Worm (Caenorhabditis elegans) whole organism, L4 larva: ENCODE data around the gene unc-104.

Experiments used
- F37D6.2 ChIP-seq: sonication (generic microtip); optimal IDR thresholded peaks from 2 replicates; lab custom pipeline; 2016; ENCODE audit warnings: mild to moderate bottlenecking, missing genetic modification characterization, missing compliant biosample characterization
- F44E2.7 ChIP-seq: fragments of 200-800 bp; sonication (Bioruptor generic); IDR thresholded peaks from 2 replicates; pipeline ENCODE4 v2.1.2; 2022; ENCODE audit warnings: missing genetic modification characterization, missing compliant biosample characterization
- F49E8.2 ChIP-seq: sonication (generic microtip); optimal IDR thresholded peaks from 2 replicates; lab custom pipeline; 2016; ENCODE audit warnings: missing compliant biosample characterization, mild to moderate bottlenecking, missing genetic modification characterization, borderline replicate concordance
- R02D3.7 ChIP-seq: fragments of 150-350 bp; sonication (generic microtip); optimal IDR thresholded peaks from 3 replicates; lab custom pipeline; 2014; ENCODE audit warnings: missing biosample characterization, missing genetic modification characterization
- T20F7.1 ChIP-seq: fragments of 200-800 bp; sonication (Bioruptor generic); optimal IDR thresholded peaks from 2 replicates; lab custom pipeline; 2018; ENCODE audit warnings: mild to moderate bottlenecking, missing genetic modification characterization, missing compliant biosample characterization
- Y105C5A.15 ChIP-seq: fragments of 200-800 bp; sonication (Bioruptor generic); IDR thresholded peaks from 2 replicates; pipeline ENCODE4 v1.3.6; 2022; ENCODE audit warnings: missing genetic modification characterization, missing compliant biosample characterization
- Y48G9A.11 ChIP-seq: fragments of 200-800 bp; sonication (Bioruptor generic); IDR thresholded peaks from 2 replicates; pipeline ENCODE4 v1.3.6; 2022; ENCODE audit warnings: missing genetic modification reagents, missing genetic modification characterization, missing compliant biosample characterization
- ZK546.5 ChIP-seq, 2 experiments: sonication (generic microtip); optimal IDR thresholded peaks; 2 replicates each; lab custom pipeline; 2017; ENCODE audit warnings: missing biosample characterization in 2 of 2, missing genetic modification characterization in 2 of 2
- aha-1 ChIP-seq: fragments of 150-350 bp; peaks from one replicate; lab custom pipeline; 2014; ENCODE audit warnings: missing biosample characterization, missing genetic modification characterization
- aly-2 ChIP-seq: sonication (generic microtip); optimal IDR thresholded peaks from 2 replicates; lab custom pipeline; 2018; ENCODE audit warnings: missing biosample characterization, missing genetic modification characterization
- ceh-20 ChIP-seq: fragments of 200-800 bp; sonication (Bioruptor generic); IDR thresholded peaks from 2 replicates; pipeline ENCODE4 v1.3.6; 2022; ENCODE audit warnings: missing genetic modification reagents, missing genetic modification characterization, missing compliant biosample characterization
- ceh-32 ChIP-seq: sonication (generic microtip); optimal IDR thresholded peaks from 2 replicates; lab custom pipeline; 2016; ENCODE audit warnings: mild to moderate bottlenecking, missing genetic modification characterization, missing compliant biosample characterization; ENCODE audit not compliant: poor library complexity
- ces-1 ChIP-seq: fragments of 150-350 bp; sonication (generic microtip); optimal IDR thresholded peaks from 4 replicates; lab custom pipeline; 2014; ENCODE audit warnings: missing biosample characterization, missing genetic modification reagents, missing genetic modification characterization
- cey-2 ChIP-seq: sonication (generic microtip); optimal IDR thresholded peaks from 3 replicates; lab custom pipeline; 2017; ENCODE audit warnings: missing genetic modification characterization, mild to moderate bottlenecking, missing compliant biosample characterization, antibody characterized with exemption, borderline replicate concordance; ENCODE audit not compliant: insufficient read depth
- daf-12 ChIP-seq: fragments of 150-350 bp; optimal IDR thresholded peaks from 2 replicates; lab custom pipeline; 2014; ENCODE audit warnings: missing biosample characterization, missing genetic modification reagents, missing genetic modification characterization
- daf-16 ChIP-seq, 3 experiments: sonication (generic microtip); optimal IDR thresholded peaks; 2 replicates each; lab custom pipeline; 2016 to 2017; ENCODE audit warnings: missing genetic modification characterization in 3 of 3, missing genetic modification reagents in 3 of 3, mild to moderate bottlenecking in 2 of 3, missing compliant biosample characterization in 2 of 3, missing biosample characterization in 1 of 3, moderate library complexity in 1 of 3
- dmd-6 ChIP-seq: fragments of 200-800 bp; sonication (Bioruptor generic); IDR thresholded peaks from 2 replicates; pipeline ENCODE4 v1.3.6; 2022; ENCODE audit warnings: missing genetic modification reagents, missing genetic modification characterization, missing compliant biosample characterization
- dpl-1 ChIP-seq: fragments of 150-350 bp; optimal IDR thresholded peaks from 2 replicates; lab custom pipeline; 2014; ENCODE audit warnings: missing biosample characterization, missing genetic modification reagents, missing genetic modification characterization
- dve-1 ChIP-seq: sonication (generic microtip); optimal IDR thresholded peaks from 2 replicates; lab custom pipeline; 2017; ENCODE audit warnings: antibody characterized with exemption, mild to moderate bottlenecking, missing genetic modification characterization, missing compliant biosample characterization; ENCODE audit not compliant: insufficient read depth
- egl-43 ChIP-seq: fragments of 200-800 bp; sonication (Bioruptor generic); IDR thresholded peaks from 2 replicates; pipeline ENCODE4 v1.3.6; 2022; ENCODE audit warnings: missing genetic modification reagents, missing genetic modification characterization, missing compliant biosample characterization
- fkh-10 ChIP-seq: fragments of 150-350 bp; optimal IDR thresholded peaks from 2 replicates; lab custom pipeline; 2014; ENCODE audit warnings: missing biosample characterization, missing genetic modification reagents, missing genetic modification characterization
- fos-1 ChIP-seq: fragments of 150-350 bp; optimal IDR thresholded peaks from 2 replicates; lab custom pipeline; 2014; ENCODE audit warnings: missing biosample characterization, missing genetic modification characterization
- hif-1 ChIP-seq, 2 experiments: sonication (generic microtip); optimal IDR thresholded peaks; 2 replicates each; lab custom pipeline; 2016 to 2017; ENCODE audit warnings: missing compliant biosample characterization in 2 of 2, missing genetic modification characterization in 2 of 2, missing genetic modification reagents in 2 of 2, missing genotype in 2 of 2, mild to moderate bottlenecking in 1 of 2
- hlh-30 ChIP-seq: sonication (generic microtip); optimal IDR thresholded peaks from 2 replicates; lab custom pipeline; 2017; ENCODE audit warnings: antibody characterized with exemption, mild to moderate bottlenecking, missing genetic modification characterization, missing compliant biosample characterization; ENCODE audit not compliant: insufficient read depth
- hmg-1.1 ChIP-seq: fragments of 200-800 bp; sonication (Bioruptor generic); IDR thresholded peaks from 2 replicates; pipeline ENCODE4 v1.3.6; 2022; ENCODE audit warnings: missing genetic modification reagents, missing genetic modification characterization, missing compliant biosample characterization
- jun-1 ChIP-seq: fragments of 150-350 bp; optimal IDR thresholded peaks from 2 replicates; lab custom pipeline; 2014; ENCODE audit warnings: missing biosample characterization, missing genetic modification reagents, missing genetic modification characterization
- lim-7 ChIP-seq: fragments of 200-800 bp; sonication (Bioruptor generic); IDR thresholded peaks from 2 replicates; pipeline ENCODE4 v1.3.6; 2022; ENCODE audit warnings: missing genetic modification characterization, missing compliant biosample characterization
- lin-13 ChIP-seq: fragments of 150-350 bp; optimal IDR thresholded peaks from 2 replicates; lab custom pipeline; 2014; ENCODE audit warnings: missing biosample characterization, missing genetic modification reagents, missing genetic modification characterization
- lin-38 ChIP-seq: fragments of 200-800 bp; sonication (Bioruptor generic); IDR thresholded peaks from 2 replicates; pipeline ENCODE4 v1.3.6; 2022; ENCODE audit warnings: missing genetic modification reagents, missing genetic modification characterization, missing compliant biosample characterization
- lin-39 ChIP-seq: fragments of 150-350 bp; optimal IDR thresholded peaks from 2 replicates; lab custom pipeline; 2014; ENCODE audit warnings: missing biosample characterization, missing genetic modification reagents, missing genetic modification characterization
- lsy-2 ChIP-seq, 2 experiments: fragments of 150-350 bp in 1 of 2; sonication (generic microtip) in 1 of 2; optimal IDR thresholded peaks; 2 replicates each; lab custom pipeline; 2014 to 2017; ENCODE audit warnings: missing biosample characterization in 2 of 2, missing genetic modification characterization in 2 of 2
- mep-1 ChIP-seq: fragments of 150-350 bp; sonication (generic microtip); optimal IDR thresholded peaks from 3 replicates; lab custom pipeline; 2014; ENCODE audit warnings: missing biosample characterization, missing genetic modification characterization
- mes-2 ChIP-seq: sonication (generic microtip); optimal IDR thresholded peaks from 2 replicates; lab custom pipeline; 2016; ENCODE audit warnings: missing genotype, mild to moderate bottlenecking, missing genetic modification characterization, missing compliant biosample characterization; ENCODE audit not compliant: poor library complexity, severe bottlenecking
- mxl-2 ChIP-seq: fragments of 200-800 bp; sonication (Bioruptor generic); conservative IDR thresholded peaks from 2 replicates; pipeline ENCODE4 v1.3.6; 2022; ENCODE audit warnings: missing genetic modification reagents, missing genetic modification characterization, missing compliant biosample characterization
- mxl-3 ChIP-seq: fragments of 200-800 bp; sonication (Bioruptor generic); optimal IDR thresholded peaks from 2 replicates; lab custom pipeline; 2018; ENCODE audit warnings: mild to moderate bottlenecking, missing genetic modification characterization, missing compliant biosample characterization
- nhr-10 ChIP-seq: fragments of 150-350 bp; optimal IDR thresholded peaks from 2 replicates; lab custom pipeline; 2014; ENCODE audit warnings: missing biosample characterization, missing genetic modification characterization
- nhr-102 ChIP-seq: sonication (generic microtip); optimal IDR thresholded peaks from 2 replicates; lab custom pipeline; 2016; ENCODE audit warnings: mild to moderate bottlenecking, missing genetic modification characterization, moderate library complexity, missing compliant biosample characterization
- nhr-111 ChIP-seq: fragments of 200-800 bp; sonication (Bioruptor generic); optimal IDR thresholded peaks from 2 replicates; lab custom pipeline; 2018; ENCODE audit warnings: mild to moderate bottlenecking, missing genetic modification characterization, missing compliant biosample characterization
- nhr-28 ChIP-seq: fragments of 150-350 bp; optimal IDR thresholded peaks from 2 replicates; lab custom pipeline; 2014; ENCODE audit warnings: missing biosample characterization, missing genetic modification characterization
- nhr-42 ChIP-seq: fragments of 200-800 bp; sonication (Bioruptor generic); IDR thresholded peaks from 2 replicates; pipeline ENCODE4 v1.3.6; 2022; ENCODE audit warnings: missing genetic modification characterization, missing compliant biosample characterization
- nhr-76 ChIP-seq: fragments of 150-350 bp; optimal IDR thresholded peaks from 2 replicates; lab custom pipeline; 2014; ENCODE audit warnings: missing biosample characterization, missing genetic modification characterization
- set-16 ChIP-seq: fragments of 200-800 bp; sonication (Bioruptor generic); IDR thresholded peaks from 2 replicates; pipeline ENCODE4 v1.3.6; 2022; ENCODE audit warnings: missing genetic modification reagents, missing genetic modification characterization, missing compliant biosample characterization
- skn-1 ChIP-seq: fragments of 150-350 bp; optimal IDR thresholded peaks from 2 replicates; lab custom pipeline; 2014; ENCODE audit warnings: missing biosample characterization, missing genetic modification characterization
- spr-1 ChIP-seq: sonication (generic microtip); optimal IDR thresholded peaks from 2 replicates; lab custom pipeline; 2016; ENCODE audit warnings: mild to moderate bottlenecking, missing genetic modification characterization, missing compliant biosample characterization
- spr-3 ChIP-seq: fragments of 200-800 bp; sonication (Bioruptor generic); optimal IDR thresholded peaks from 2 replicates; lab custom pipeline; 2018; ENCODE audit warnings: mild to moderate bottlenecking, missing genetic modification characterization, missing compliant biosample characterization
- tra-1 ChIP-seq: fragments of 200-800 bp; sonication (Bioruptor generic); IDR thresholded peaks from 2 replicates; pipeline ENCODE4 v1.3.6; 2022; ENCODE audit warnings: missing genetic modification reagents, missing genetic modification characterization, missing compliant biosample characterization
- zag-1 ChIP-seq: fragments of 150-350 bp; optimal IDR thresholded peaks from 2 replicates; lab custom pipeline; 2014; ENCODE audit warnings: missing biosample characterization, missing genetic modification characterization
- zfp-3 ChIP-seq: fragments of 200-800 bp; sonication (Bioruptor generic); conservative IDR thresholded peaks from 2 replicates; pipeline ENCODE4 v1.3.6; 2022; ENCODE audit warnings: missing genetic modification reagents, missing genetic modification characterization, missing compliant biosample characterization

The unc-104 gene

ce11 chrII:6967618-6968017, 27.2 kb upstream of the unc-104 start, which contains the start of gene eif-2Bgamma:
Gene eif-2Bgamma, minus strand, starts transcription at chrII:6967648.
- TF ChIP-seq set-16 (GFP tag; lab: Robert Waterston, UW): no peak
- TF ChIP-seq F44E2.7 (GFP tag; lab: Robert Waterston, UW): no peak
- TF ChIP-seq hmg-1.1 (GFP tag; lab: Robert Waterston, UW): no peak
- TF ChIP-seq lim-7 (GFP tag; lab: Robert Waterston, UW): no peak
- TF ChIP-seq F49E8.2 (tag; lab: Kevin White, UChicago): no peak
- TF ChIP-seq R02D3.7 (tag; lab: Kevin White, UChicago): peak; percentile 51
- peak; percentile 29 for TF ChIP-seq dpl-1 (GFP tag; lab: Kevin White, UChicago)
- TF ChIP-seq hlh-30 (tag; lab: Kevin White, UChicago): peak; percentile 49
- TF ChIP-seq aha-1 (tag; lab: Kevin White, UChicago): peak; percentile 44
- TF ChIP-seq cey-2 (tag; lab: Kevin White, UChicago): no peak
- no peak for TF ChIP-seq fos-1 (tag; lab: Kevin White, UChicago)
- TF ChIP-seq mes-2 (tag; lab: Kevin White, UChicago): no peak
- TF ChIP-seq Y48G9A.11 (GFP tag; lab: Robert Waterston, UW): peak; percentile 89
- no peak for TF ChIP-seq aly-2
- no peak for TF ChIP-seq egl-43 (GFP tag; lab: Robert Waterston, UW)
- no peak for TF ChIP-seq lin-13 (GFP tag; lab: Kevin White, UChicago)
- TF ChIP-seq lsy-2 (tag; optimal IDR thresholded peaks at IDR 0.05; lab: Kevin White, UChicago): peak in 1 of 2 experiments; percentile 70
- peak; percentile 96 for TF ChIP-seq T20F7.1
- TF ChIP-seq spr-3: no peak

ce11 chrII:6968191-6968675, 26.6 kb upstream of the unc-104 start:
- TF ChIP-seq lin-39 (no peak), jun-1 (tag; lab: Kevin White, UChicago) (no peak), zag-1 (tag; lab: Kevin White, UChicago) (no peak), mxl-2 (GFP tag; lab: Robert Waterston, UW) (0 out of 2 replicates have a peak, but pooled peaks have one; percentile 34), ZK546.5 (tag; optimal IDR thresholded peaks at IDR 0.05; lab: Kevin White, UChicago) (no peak), tra-1 (GFP tag; lab: Robert Waterston, UW) (peak; percentile 55; the same call in 1 of the 2 replicates), nhr-28 (tag; lab: Kevin White, UChicago) (no peak), T20F7.1 (peak; percentile 78), nhr-102 (tag; lab: Kevin White, UChicago) (peak; percentile 91), ces-1 (GFP tag; lab: Kevin White, UChicago) (no peak), mxl-3 (GFP tag; lab: Kevin White, UChicago) (peak; percentile 42), fkh-10 (GFP tag; lab: Kevin White, UChicago) (no peak), nhr-42 (GFP tag; lab: Robert Waterston, UW) (peak; percentile 87), Y105C5A.15 (GFP tag; lab: Robert Waterston, UW) (no peak), nhr-76 (tag; lab: Kevin White, UChicago) (no peak), spr-3 (peak; percentile 63), spr-1 (tag; lab: Kevin White, UChicago) (peak; percentile 68), daf-12 (tag; lab: Kevin White, UChicago) (no peak), dmd-6 (GFP tag; lab: Robert Waterston, UW) (peak; percentile 42), hif-1 (tag; optimal IDR thresholded peaks at IDR 0.05; lab: Kevin White, UChicago) (no peak), ceh-32 (tag; lab: Kevin White, UChicago) (no peak), nhr-10 (tag; lab: Kevin White, UChicago) (no peak), ceh-20 (GFP tag; lab: Robert Waterston, UW) (0 out of 2 replicates have a peak, but pooled peaks have one; percentile 20), zfp-3 (GFP tag; lab: Robert Waterston, UW) (no peak), F44E2.7 (GFP tag; lab: Robert Waterston, UW) (no peak), mep-1 (peak; percentile 83), F37D6.2 (tag; lab: Kevin White, UChicago) (peak; percentile 34), lsy-2 (tag; optimal IDR thresholded peaks at IDR 0.05; lab: Kevin White, UChicago) (peak in 1 of 2 experiments; percentile 69), dve-1 (tag; lab: Kevin White, UChicago) (peak; percentile 81), skn-1 (tag; lab: Kevin White, UChicago) (no peak), daf-16 (GFP tag; optimal IDR thresholded peaks at IDR 0.05; lab: Kevin White, UChicago) (peak; percentile 60 to 90), daf-16 (tag; optimal IDR thresholded peaks at IDR 0.05; lab: Kevin White, UChicago) (peak; percentile 63), nhr-111 (GFP tag; lab: Kevin White, UChicago) (peak; percentile 55), lin-38 (GFP tag; lab: Robert Waterston, UW) (peak; percentile 72)
